Worm (Caenorhabditis elegans): ENCODE data around the gene Y54G9A.7.

Gene Y54G9A.7

ce11 chrII:13751030-13751429 is 25.4 kb upstream of the Y54G9A.7 start:
- TF ChIP-seq efl-1 (optimal IDR thresholded peaks at IDR 0.05) (no peak), efl-1 (GFP tag; optimal IDR thresholded peaks at IDR 0.05 in 1 of 2) (peak in 1 of 2 experiments; percentile 90), mdl-1 (tag; optimal IDR thresholded peaks at IDR 0.05) (peak in 1 of 2 experiments; percentile 13), blmp-1 (tag; optimal IDR thresholded peaks at IDR 0.05) (peak; percentile 65), ztf-4 (tag; optimal IDR thresholded peaks at IDR 0.05) (no peak), lsy-2 (tag; optimal IDR thresholded peaks at IDR 0.05) (peak in 1 of 2 experiments; percentile 9), ets-5 (GFP tag; IDR thresholded peaks at IDR 0.05) (no peak), snpc-4 (tag; optimal IDR thresholded peaks at IDR 0.05) (no peak), unc-98 (GFP tag; IDR thresholded peaks at IDR 0.05) (no peak), lin-35 (GFP tag; optimal IDR thresholded peaks at IDR 0.05) (peak in 1 of 2 experiments; percentile 31), elt-3 (tag; optimal IDR thresholded peaks at IDR 0.05) (peak in 2 of 6 experiments; percentile 11 to 41), nhr-20 (tag; optimal IDR thresholded peaks at IDR 0.05) (peak; percentile 47), snu-23 (GFP tag; optimal IDR thresholded peaks at IDR 0.05) (peak; percentile 43), dsc-1 (tag; optimal IDR thresholded peaks at IDR 0.05) (peak; percentile 29), nhr-85 (tag) (peak; percentile 84)

ce11 chrII:13750128-13750527 is 24.5 kb upstream of the Y54G9A.7 start:
- no peak for TF ChIP-seq efl-1 (optimal IDR thresholded peaks at IDR 0.05)
- peak in 1 of 2 experiments; percentile 76 for TF ChIP-seq efl-1 (GFP tag; optimal IDR thresholded peaks at IDR 0.05 in 1 of 2)
- TF ChIP-seq nhr-28 (tag; optimal IDR thresholded peaks at IDR 0.05), result no peak
- no peak for TF ChIP-seq hpl-2 (GFP tag; optimal IDR thresholded peaks at IDR 0.05)
- no peak for TF ChIP-seq snpc-4 (tag; optimal IDR thresholded peaks at IDR 0.05)

ce11 chrII:13741449-13741848 is 15.8 kb upstream of the Y54G9A.7 start, which contains the start of gene mig-14:
Gene mig-14, plus strand, starts transcription at chrII:13741738.
- TF ChIP-seq dpl-1 (GFP tag; optimal IDR thresholded peaks at IDR 0.05) (no peak), grh-1 (GFP tag; IDR thresholded peaks at IDR 0.05) (no peak), dsc-1 (tag; optimal IDR thresholded peaks at IDR 0.05) (peak; percentile 55), isw-1 (GFP tag; IDR thresholded peaks at IDR 0.05) (no peak), xbp-1 (tag; optimal IDR thresholded peaks at IDR 0.05) (peak; percentile 7)

- no peak for TF ChIP-seq sup-37 (GFP tag; optimal IDR thresholded peaks at IDR 0.05)
- no peak for TF ChIP-seq efl-3 (GFP tag; optimal IDR thresholded peaks at IDR 0.05)
- TF ChIP-seq hlh-4 (tag; optimal IDR thresholded peaks at IDR 0.05), result no peak
- TF ChIP-seq C04F5.9 (tag; optimal IDR thresholded peaks at IDR 0.05), result no peak
- TF ChIP-seq lir-3 (tag; optimal IDR thresholded peaks at IDR 0.05; ENCODE audit: poor library complexity), result no peak
- TF ChIP-seq nhr-76 (tag; optimal IDR thresholded peaks at IDR 0.05), result no peak
- TF ChIP-seq ztf-4 (tag; optimal IDR thresholded peaks at IDR 0.05), result no peak
- no peak for TF ChIP-seq nhr-71 (tag; optimal IDR thresholded peaks at IDR 0.05)
- TF ChIP-seq nhr-84 (tag; optimal IDR thresholded peaks at IDR 0.05), result no peak
- TF ChIP-seq unc-130 (tag; optimal IDR thresholded peaks at IDR 0.05), result peak; percentile 0
- TF ChIP-seq pag-3 (tag; optimal IDR thresholded peaks at IDR 0.05; ENCODE audit: borderline replicate concordance, insufficient read depth), result no peak
- TF ChIP-seq lin-13 (GFP tag; optimal IDR thresholded peaks at IDR 0.05), result no peak
- peak; percentile 29 for TF ChIP-seq nhr-77 (tag; optimal IDR thresholded peaks at IDR 0.05)
- TF ChIP-seq jun-1 (tag; optimal IDR thresholded peaks at IDR 0.05), result no peak
- TF ChIP-seq aly-2 (tag; optimal IDR thresholded peaks at IDR 0.05), result no peak
- TF ChIP-seq nhr-90 (tag; optimal IDR thresholded peaks at IDR 0.05; ENCODE audit: poor library complexity), result no peak
- no peak for TF ChIP-seq nhr-47 (tag; optimal IDR thresholded peaks at IDR 0.05)
- TF ChIP-seq ceh-82 (tag; optimal IDR thresholded peaks at IDR 0.05), result no peak
- TF ChIP-seq fkh-4 (tag; optimal IDR thresholded peaks at IDR 0.05; ENCODE audit: borderline replicate concordance), result no peak
- TF ChIP-seq rnt-1 (tag; optimal IDR thresholded peaks at IDR 0.05), result no peak
- TF ChIP-seq sptf-1 (tag; optimal IDR thresholded peaks at IDR 0.05), result no peak
- TF ChIP-seq efl-1 (optimal IDR thresholded peaks at IDR 0.05), result peak; percentile 11 to 13
- no peak for TF ChIP-seq efl-1 (GFP tag; optimal IDR thresholded peaks at IDR 0.05 in 1 of 2)
- no peak for TF ChIP-seq vab-15 (tag; optimal IDR thresholded peaks at IDR 0.05)
- TF ChIP-seq fkh-10 (GFP tag; optimal IDR thresholded peaks at IDR 0.05), result no peak
- peak in 1 of 2 experiments; percentile 34 for TF ChIP-seq lsy-2 (tag; optimal IDR thresholded peaks at IDR 0.05)
- no peak for TF ChIP-seq elt-3 (tag; optimal IDR thresholded peaks at IDR 0.05)
- TF ChIP-seq fos-1 (tag; optimal IDR thresholded peaks at IDR 0.05), result no peak
- TF ChIP-seq dsc-1 (tag; optimal IDR thresholded peaks at IDR 0.05), result no peak
- TF ChIP-seq F16B12.6 (tag; optimal IDR thresholded peaks at IDR 0.05), result no peak
- no peak for TF ChIP-seq unc-98 (GFP tag; IDR thresholded peaks at IDR 0.05)
- no peak for TF ChIP-seq ets-5 (GFP tag; IDR thresholded peaks at IDR 0.05)
- no peak for TF ChIP-seq C16A3.4 (tag; optimal IDR thresholded peaks at IDR 0.05)
- no peak for TF ChIP-seq C34B4.2 (tag; optimal IDR thresholded peaks at IDR 0.05)
Measured at ce11 chrII:13739423-13739822, 13.8 kb upstream of the Y54G9A.7 start.

All from whole organism, L1 larva.